Fruit fly (Drosophila melanogaster): ENCODE results near the gene gnu.

The gnu gene

dm6 chr3L:14780187-14780586 is 23.0 kb downstream of the gnu start (continued):
- TF ChIP-seq Hmx (GFP tag; optimal IDR thresholded peaks at IDR 0.05): no peak
- peak; percentile 89 for TF ChIP-seq Med (GFP tag)
- TF ChIP-seq CG2875 (GFP tag; optimal IDR thresholded peaks at IDR 0.05): peak; percentile 38
- TF ChIP-seq ind (GFP tag; optimal IDR thresholded peaks at IDR 0.05): no peak
- TF ChIP-seq pnt (GFP tag; optimal IDR thresholded peaks at IDR 0.05): no peak
- no peak for TF ChIP-seq CG6854 (GFP tag; optimal IDR thresholded peaks at IDR 0.05)
- peak; percentile 55 for TF ChIP-seq fd64A (GFP tag; optimal IDR thresholded peaks at IDR 0.05)
- peak; percentile 8 for TF ChIP-seq BtbVII (GFP tag; optimal IDR thresholded peaks at IDR 0.05)
- TF ChIP-seq dan (GFP tag; IDR thresholded peaks at IDR 0.05): no peak
- TF ChIP-seq Drgx (GFP tag; IDR thresholded peaks at IDR 0.05): no peak
- TF ChIP-seq pho (GFP tag; optimal IDR thresholded peaks at IDR 0.05): no peak
- no peak for TF ChIP-seq tgo (GFP tag; IDR thresholded peaks at IDR 0.05)
- peak; percentile 22 for TF ChIP-seq CG12769 (tag; optimal IDR thresholded peaks at IDR 0.05)
- TF ChIP-seq CG17361 (GFP tag; IDR thresholded peaks at IDR 0.05): no peak
- no peak for TF ChIP-seq CG11085 (GFP tag; IDR thresholded peaks at IDR 0.05)
- TF ChIP-seq CG6689 (GFP tag; IDR thresholded peaks at IDR 0.05): no peak
- peak; percentile 29 for TF ChIP-seq Asciz (GFP tag; optimal IDR thresholded peaks at IDR 0.05)
- TF ChIP-seq CG15011 (GFP tag; optimal IDR thresholded peaks at IDR 0.05): peak; percentile 54
- TF ChIP-seq CG11695 (GFP tag; IDR thresholded peaks at IDR 0.05): 0 out of 3 replicates have a peak, but pooled peaks have one; percentile 5
- TF ChIP-seq toy (GFP tag; IDR thresholded peaks at IDR 0.05): no peak
- peak; percentile 22 for TF ChIP-seq CG2116 (GFP tag; optimal IDR thresholded peaks at IDR 0.05)
- peak; percentile 9 for TF ChIP-seq CoRest (tag; optimal IDR thresholded peaks at IDR 0.05)
- no peak for TF ChIP-seq CG7271 (tag; optimal IDR thresholded peaks at IDR 0.05)
- TF ChIP-seq otp (GFP tag; IDR thresholded peaks at IDR 0.05): 0 out of 3 replicates have a peak, but pooled peaks have one; percentile 12
- TF ChIP-seq CG4854 (GFP tag; optimal IDR thresholded peaks at IDR 0.05): peak; percentile 29
- TF ChIP-seq bsh (GFP tag; optimal IDR thresholded peaks at IDR 0.05): peak in 1 of 2 experiments; percentile 62
- peak; percentile 24 for TF ChIP-seq CG12219 (GFP tag; optimal IDR thresholded peaks at IDR 0.05)
- TF ChIP-seq Rfx (GFP tag; IDR thresholded peaks at IDR 0.05): peak; percentile 13; the same call in 1 of the 2 replicates
- TF ChIP-seq salm (tag; optimal IDR thresholded peaks at IDR 0.05): no peak
- peak; percentile 74 for TF ChIP-seq ATbp (GFP tag; optimal IDR thresholded peaks at IDR 0.05)
- no peak for TF ChIP-seq H2.0 (GFP tag; IDR thresholded peaks at IDR 0.05)
- TF ChIP-seq danr (GFP tag; IDR thresholded peaks at IDR 0.05): no peak
- TF ChIP-seq Awh (GFP tag; IDR thresholded peaks at IDR 0.05): peak; percentile 64; the same call in 1 of the 2 replicates
- peak; percentile 4 for TF ChIP-seq CG8924 (tag; optimal IDR thresholded peaks at IDR 0.05)
- peak; percentile 23 for TF ChIP-seq unpg (GFP tag; optimal IDR thresholded peaks at IDR 0.05)
- peak; percentile 44 for TF ChIP-seq CG34376 (GFP tag; optimal IDR thresholded peaks at IDR 0.05)
- peak; percentile 46 for TF ChIP-seq CG12236 (GFP tag; optimal IDR thresholded peaks at IDR 0.05)
- TF ChIP-seq HmgD (GFP tag; optimal IDR thresholded peaks at IDR 0.05): no peak
- TF ChIP-seq kah (GFP tag; optimal IDR thresholded peaks at IDR 0.05): peak; percentile 39
- TF ChIP-seq Bdp1 (GFP tag; optimal IDR thresholded peaks at IDR 0.05): peak; percentile 33
- TF ChIP-seq Fer1 (GFP tag; optimal IDR thresholded peaks at IDR 0.05): peak; percentile 55
- TF ChIP-seq sug (tag; optimal IDR thresholded peaks at IDR 0.05): peak; percentile 95
- peak; percentile 45; the same call in 1 of the 2 replicates for TF ChIP-seq chm (GFP tag; IDR thresholded peaks at IDR 0.05)
- TF ChIP-seq CG12942 (GFP tag; optimal IDR thresholded peaks at IDR 0.05): peak; percentile 18
- peak; percentile 31 for TF ChIP-seq Meics (GFP tag; optimal IDR thresholded peaks at IDR 0.05)
- TF ChIP-seq CG15514 (GFP tag; optimal IDR thresholded peaks at IDR 0.05): peak; percentile 36
- peak; percentile 8 for TF ChIP-seq CG13775 (GFP tag; optimal IDR thresholded peaks at IDR 0.05)
- peak; percentile 59; the same call in 2 of the 3 replicates for TF ChIP-seq zfh1 (GFP tag; IDR thresholded peaks at IDR 0.05)
- TF ChIP-seq bab2 (GFP tag; optimal IDR thresholded peaks at IDR 0.05): peak; percentile 31
- TF ChIP-seq ci (GFP tag; IDR thresholded peaks at IDR 0.05): peak; percentile 61; the same call in 2 of the 3 replicates
- no peak for TF ChIP-seq Hr3 (GFP tag; optimal IDR thresholded peaks at IDR 0.05)

Measured in whole organism, embryonic.